Worm (Caenorhabditis elegans) whole organism, L3 larva: ENCODE results near the gene K10B3.1.

ENCODE experiments used
- R02D3.7 ChIP-seq: fragments of 150-350 bp; optimal IDR thresholded peaks from 2 replicates; lab custom pipeline; 2014; ENCODE audit warnings: missing biosample characterization, missing genetic modification characterization
- ama-1 ChIP-seq: fragments of 150-350 bp; optimal IDR thresholded peaks from 2 replicates; lab custom pipeline; 2018
- egl-27 ChIP-seq: sonication (generic microtip); optimal IDR thresholded peaks from 4 replicates; lab custom pipeline; 2017; ENCODE audit warnings: missing biosample characterization, missing genetic modification reagents, missing genetic modification characterization
- elt-1 ChIP-seq: fragments of 150-350 bp; optimal IDR thresholded peaks from 2 replicates; lab custom pipeline; 2014; ENCODE audit warnings: missing biosample characterization, missing genetic modification characterization
- eor-1 ChIP-seq, 2 experiments: fragments of 150-350 bp; optimal IDR thresholded peaks; 2 replicates each; lab custom pipeline; 2014 to 2018; ENCODE audit warnings: missing biosample characterization in 2 of 2, missing genetic modification characterization in 2 of 2
- jun-1 ChIP-seq: fragments of 150-350 bp; optimal IDR thresholded peaks from 2 replicates; lab custom pipeline; 2014; ENCODE audit warnings: missing biosample characterization, missing genetic modification reagents, missing genetic modification characterization
- nhr-11 ChIP-seq: fragments of 150-350 bp; optimal IDR thresholded peaks from 2 replicates; lab custom pipeline; 2014; ENCODE audit warnings: missing biosample characterization, missing genetic modification characterization
- nhr-28 ChIP-seq: fragments of 150-350 bp; optimal IDR thresholded peaks from 2 replicates; lab custom pipeline; 2014; ENCODE audit warnings: missing biosample characterization, missing genetic modification characterization
- zag-1 ChIP-seq: fragments of 150-350 bp; optimal IDR thresholded peaks from 2 replicates; lab custom pipeline; 2014; ENCODE audit warnings: missing biosample characterization, missing genetic modification characterization

DNA sequence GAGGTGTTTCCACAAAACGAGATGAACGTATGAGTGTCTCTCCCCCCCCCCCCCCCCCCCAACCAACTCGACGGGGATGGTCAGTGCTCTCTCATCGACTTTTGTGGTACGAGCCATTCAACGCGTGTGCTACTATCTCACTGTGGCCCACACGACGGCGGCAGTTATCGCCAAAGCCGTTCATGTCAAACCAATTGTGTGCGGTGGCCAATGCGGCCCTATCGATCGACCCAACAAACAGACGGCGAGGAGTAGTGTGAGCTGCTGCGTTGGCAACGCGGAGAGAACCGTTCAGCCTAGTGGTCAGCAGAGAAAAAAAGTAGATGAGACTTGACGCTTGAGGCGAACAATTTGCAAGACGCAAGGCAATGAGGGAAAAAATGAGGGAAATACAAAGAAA, 32.5 kb upstream of the K10B3.1 start:
- TF ChIP-seq nhr-11 = no peak
- TF ChIP-seq ama-1 (lab: Kevin White, UChicago) = no peak
- TF ChIP-seq R02D3.7 (tag; lab: Kevin White, UChicago) = no peak
- no peak for TF ChIP-seq nhr-28 (tag; lab: Kevin White, UChicago)
- TF ChIP-seq elt-1 (tag; lab: Kevin White, UChicago) = no peak
- no peak for TF ChIP-seq egl-27
- TF ChIP-seq zag-1 = no peak
- no peak for TF ChIP-seq eor-1 (tag; optimal IDR thresholded peaks at IDR 0.05; lab: Kevin White, UChicago)
- no peak for TF ChIP-seq jun-1 (tag; lab: Kevin White, UChicago)
